Worm (Caenorhabditis elegans) whole organism, late embryonic: ENCODE results near the gene Y26E6A.2.

ENCODE experiments used
- che-1 ChIP-seq: sonication (generic microtip); optimal IDR thresholded peaks from 2 replicates; lab custom pipeline; 2016; ENCODE audit warnings: mild to moderate bottlenecking, missing genetic modification characterization, missing compliant biosample characterization
- hlh-15 ChIP-seq: sonication (generic microtip); optimal IDR thresholded peaks from 2 replicates; lab custom pipeline; 2016; ENCODE audit warnings: missing genetic modification characterization, missing compliant biosample characterization
- pha-4 ChIP-seq: fragments of 150-350 bp; optimal IDR thresholded peaks from 2 replicates; lab custom pipeline; 2018; ENCODE audit warnings: missing biosample characterization, missing genetic modification reagents, missing genetic modification characterization

ce11 chrX:13959849-13960248 lies 45.7 kb upstream of the Y26E6A.2 start, which contains the start of gene syx-2:
- TF ChIP-seq che-1 (no peak), pha-4 (no peak), hlh-15 (tag; lab: Kevin White, UChicago) (no peak)
